Worm (Caenorhabditis elegans) whole organism, late embryonic: ENCODE measurements around the gene mam-3.
"Not testable (repeated sequence)": the region's sequence is repeated elsewhere in the genome, so short reads cannot be mapped to it uniquely, and the experiment has no call there.

Experiments
- C38D4.7 ChIP-seq: fragments of 200-800 bp; sonication (Bioruptor generic); optimal IDR thresholded peaks from 2 replicates; lab custom pipeline; 2018; ENCODE audit warnings: mild to moderate bottlenecking, missing genetic modification characterization, moderate library complexity, missing compliant biosample characterization
- K02D7.2 ChIP-seq: sonication (generic microtip); optimal IDR thresholded peaks from 2 replicates; lab custom pipeline; 2017; ENCODE audit warnings: mild to moderate bottlenecking, missing genetic modification characterization, missing compliant biosample characterization
- ahr-1 ChIP-seq: sonication (generic microtip); optimal IDR thresholded peaks from 2 replicates; lab custom pipeline; 2016; ENCODE audit warnings: missing genetic modification characterization, missing compliant biosample characterization
- ceh-18 ChIP-seq: sonication (generic microtip); optimal IDR thresholded peaks from 2 replicates; lab custom pipeline; 2016; ENCODE audit warnings: missing genetic modification characterization, missing compliant biosample characterization
- ceh-24 ChIP-seq: sonication (generic microtip); optimal IDR thresholded peaks from 2 replicates; lab custom pipeline; 2016; ENCODE audit warnings: mild to moderate bottlenecking, missing genetic modification characterization, missing compliant biosample characterization
- ceh-45 ChIP-seq: fragments of 200-800 bp; sonication (Bioruptor generic); IDR thresholded peaks from 2 replicates; pipeline ENCODE4 v1.3.6; 2022; ENCODE audit warnings: missing genetic modification reagents, missing genetic modification characterization, missing compliant biosample characterization
- ceh-48 ChIP-seq: sonication (generic microtip); optimal IDR thresholded peaks from 2 replicates; lab custom pipeline; 2016; ENCODE audit warnings: missing genetic modification characterization, inconsistent platforms, missing compliant biosample characterization
- ceh-6 ChIP-seq: fragments of 200-800 bp; sonication (Bioruptor generic); optimal IDR thresholded peaks from 2 replicates; lab custom pipeline; 2018; ENCODE audit warnings: mild to moderate bottlenecking, missing genetic modification characterization, missing compliant biosample characterization
- ceh-9 ChIP-seq: sonication (generic microtip); optimal IDR thresholded peaks from 2 replicates; lab custom pipeline; 2016; ENCODE audit warnings: mild to moderate bottlenecking, missing genetic modification characterization, inconsistent platforms, missing compliant biosample characterization
- che-1 ChIP-seq: sonication (generic microtip); optimal IDR thresholded peaks from 2 replicates; lab custom pipeline; 2016; ENCODE audit warnings: mild to moderate bottlenecking, missing genetic modification characterization, missing compliant biosample characterization
- fax-1 ChIP-seq: sonication (generic microtip); optimal IDR thresholded peaks from 2 replicates; lab custom pipeline; 2016; ENCODE audit warnings: missing genotype, missing genetic modification characterization, missing compliant biosample characterization
- hlh-30 ChIP-seq: sonication (generic microtip); optimal IDR thresholded peaks from 2 replicates; lab custom pipeline; 2017; ENCODE audit warnings: antibody characterized with exemption, missing genetic modification characterization, missing compliant biosample characterization; ENCODE audit not compliant: insufficient read depth
- hlh-8 ChIP-seq: sonication (generic microtip); optimal IDR thresholded peaks from 2 replicates; lab custom pipeline; 2016; ENCODE audit warnings: missing genotype, missing genetic modification characterization, missing compliant biosample characterization
- madf-2 ChIP-seq: sonication (generic microtip); optimal IDR thresholded peaks from 2 replicates; lab custom pipeline; 2017; ENCODE audit warnings: missing genetic modification characterization, missing compliant biosample characterization
- mec-3 ChIP-seq: sonication (generic microtip); optimal IDR thresholded peaks from 2 replicates; lab custom pipeline; 2016; ENCODE audit warnings: borderline replicate concordance, missing genetic modification characterization, missing compliant biosample characterization
- nfya-1 ChIP-seq: sonication (generic microtip); optimal IDR thresholded peaks from 2 replicates; lab custom pipeline; 2017; ENCODE audit warnings: missing genetic modification characterization, mild to moderate bottlenecking, missing compliant biosample characterization, antibody characterized with exemption, moderate library complexity
- nhr-232 ChIP-seq: sonication (generic microtip); optimal IDR thresholded peaks from 2 replicates; lab custom pipeline; 2016; ENCODE audit warnings: missing genetic modification characterization, missing compliant biosample characterization
- pha-4 ChIP-seq: fragments of 150-350 bp; optimal IDR thresholded peaks from 2 replicates; lab custom pipeline; 2018; ENCODE audit warnings: missing biosample characterization, missing genetic modification reagents, missing genetic modification characterization
- pros-1 ChIP-seq: fragments of 150-350 bp; optimal IDR thresholded peaks from 2 replicates; lab custom pipeline; 2014; ENCODE audit warnings: missing biosample characterization, missing genetic modification reagents, missing genetic modification characterization
- sox-2 ChIP-seq: fragments of 200-800 bp; sonication (Bioruptor generic); IDR thresholded peaks from 2 replicates; pipeline ENCODE4 v1.3.6; 2022; ENCODE audit warnings: missing genetic modification reagents, missing genetic modification characterization, missing compliant biosample characterization
- sox-4 ChIP-seq: sonication (generic microtip); optimal IDR thresholded peaks from 2 replicates; lab custom pipeline; 2017; ENCODE audit warnings: mild to moderate bottlenecking, missing genetic modification characterization, inconsistent platforms, missing compliant biosample characterization
- tbx-7 ChIP-seq: sonication (generic microtip); optimal IDR thresholded peaks from 2 replicates; lab custom pipeline; 2016; ENCODE audit warnings: missing genotype, missing genetic modification characterization, missing compliant biosample characterization
- ttx-3 ChIP-seq: sonication (generic microtip); optimal IDR thresholded peaks from 2 replicates; lab custom pipeline; 2016; ENCODE audit warnings: missing genetic modification reagents, missing genetic modification characterization, missing compliant biosample characterization

Gene mam-3

ce11 chrIV:13450740-13451139 is 5.6 kb upstream of the mam-3 start:
- TF ChIP-seq ceh-6 (GFP tag; lab: Kevin White, UChicago): no peak
- no peak for TF ChIP-seq sox-2

ce11 chrIV:13433904-13434303 is 11.3 kb downstream of the mam-3 start, which contains the start of gene K09B11.5:
K09B11.5 (minus strand) TSS chrIV:13434004.
- TF ChIP-seq pha-4, madf-2, ceh-18 (tag; lab: Kevin White, UChicago): not testable (repeated sequence)

ce11 chrIV:13429240-13429639 is 15.9 kb downstream of the mam-3 start, which contains the start of gene K09B11.4:
K09B11.4 (plus strand) TSS chrIV:13429540.
- TF ChIP-seq ceh-9 (tag; lab: Kevin White, UChicago) (no peak), mec-3 (tag; lab: Kevin White, UChicago) (no peak), madf-2 (tag; lab: Kevin White, UChicago) (no peak), ceh-24 (tag; lab: Kevin White, UChicago) (no peak)

ce11 chrIV:13422200-13422599 is 23.0 kb downstream of the mam-3 start, which contains the start of gene nol-9:
nol-9 (plus strand) TSS chrIV:13422500.
- TF ChIP-seq K02D7.2 (tag; lab: Kevin White, UChicago) (no peak), C38D4.7 (GFP tag; lab: Kevin White, UChicago) (no peak), tbx-7 (no peak), pros-1 (tag; lab: Kevin White, UChicago) (no peak), ceh-48 (tag; lab: Kevin White, UChicago) (no peak), ttx-3 (no peak), ceh-45 (GFP tag; lab: Robert Waterston, UW) (no peak), mec-3 (tag; lab: Kevin White, UChicago) (no peak), che-1 (tag; lab: Kevin White, UChicago) (no peak)

- TF ChIP-seq ceh-18 (tag; lab: Kevin White, UChicago): no peak
- TF ChIP-seq hlh-8 (tag; lab: Kevin White, UChicago): no peak
- no peak for TF ChIP-seq ceh-9 (tag; lab: Kevin White, UChicago)
Observed at ce11 chrIV:13415739-13416271, 29.4 kb downstream of the mam-3 start, which contains the start of the genes pik-1 and aptf-2. pik-1 (plus strand) TSS chrIV:13416041. aptf-2 (minus strand) TSS chrIV:13416051.

ce11 chrIV:13412845-13413383 is 32.3 kb downstream of the mam-3 start, which contains the start of gene gcl-1:
gcl-1 (minus strand) TSS chrIV:13412895.
- TF ChIP-seq hlh-8 (tag; lab: Kevin White, UChicago) (peak; percentile 13), fax-1 (no peak), nfya-1 (tag; lab: Kevin White, UChicago) (peak; percentile 11), hlh-30 (peak; percentile 55), nhr-232 (tag; lab: Kevin White, UChicago) (no peak)

- TF ChIP-seq ahr-1 (tag; lab: Kevin White, UChicago) (no peak), sox-4 (tag; lab: Kevin White, UChicago) (no peak), ceh-9 (tag; lab: Kevin White, UChicago) (no peak), che-1 (tag; lab: Kevin White, UChicago) (no peak), madf-2 (tag; lab: Kevin White, UChicago) (no peak)
Observed at ce11 chrIV:13408018-13408417, 37.2 kb downstream of the mam-3 start, which contains the start of gene Y62E10A.19. Y62E10A.19 (minus strand) TSS chrIV:13408306.
